Fruit fly (Drosophila melanogaster) whole organism, embryonic: ENCODE data around the gene N.

Experiments used
- Ada2b ChIP-seq: fragments of 200-800 bp; sonication (Bioruptor generic); IDR thresholded peaks from 2 replicates; pipeline ENCODE4 v1.3.6; 2022; ENCODE audit warnings: missing biosample characterization, missing genetic modification characterization
- Atf-2 ChIP-seq: fragments of 200-800 bp; sonication (Bioruptor generic); optimal IDR thresholded peaks from 2 replicates; lab custom pipeline; 2016; ENCODE audit warnings: missing biosample characterization, missing genetic modification characterization
- B-H1 ChIP-seq: fragments of 200-800 bp; sonication (Bioruptor generic); IDR thresholded peaks from 3 replicates; pipeline ENCODE4 v1.3.6; 2022; ENCODE audit warnings: missing biosample characterization, missing genetic modification characterization
- CG10321 ChIP-seq: fragments of 200-800 bp; sonication (Bioruptor generic); IDR thresholded peaks from 2 replicates; pipeline ENCODE4 v1.3.6; 2022; ENCODE audit warnings: missing biosample characterization, missing genetic modification characterization
- CG10979 ChIP-seq: fragments of 200-800 bp; sonication (Bioruptor generic); optimal IDR thresholded peaks from 2 replicates; lab custom pipeline; 2018; ENCODE audit warnings: missing biosample characterization, mild to moderate bottlenecking, missing genetic modification characterization, moderate library complexity
- CG11504 ChIP-seq: fragments of 200-800 bp; sonication (Bioruptor generic); optimal IDR thresholded peaks from 3 replicates; lab custom pipeline; 2019; ENCODE audit warnings: missing biosample characterization, mild to moderate bottlenecking, missing genetic modification characterization, moderate library complexity
- CG14965 ChIP-seq: fragments of 200-800 bp; sonication (Bioruptor generic); optimal IDR thresholded peaks from 2 replicates; lab custom pipeline; 2016; ENCODE audit warnings: missing biosample characterization, missing genetic modification characterization, borderline replicate concordance
- CG15514 ChIP-seq: fragments of 200-800 bp; sonication (Bioruptor generic); optimal IDR thresholded peaks from 3 replicates; lab custom pipeline; 2017; ENCODE audit warnings: missing biosample characterization, missing genetic modification characterization, mild to moderate bottlenecking, moderate library complexity, missing genetic modification reagents
- CG15696 ChIP-seq: fragments of 200-800 bp; sonication (Bioruptor generic); optimal IDR thresholded peaks from 2 replicates; lab custom pipeline; 2019; ENCODE audit warnings: missing biosample characterization, mild to moderate bottlenecking, missing genetic modification characterization, moderate library complexity
- CG17612 ChIP-seq: fragments of 200-800 bp; sonication (Bioruptor generic); IDR thresholded peaks from 2 replicates; pipeline ENCODE4 v1.3.6; 2022; ENCODE audit warnings: missing biosample characterization, missing genetic modification characterization
- CG17912 ChIP-seq: fragments of 200-800 bp; sonication (Bioruptor generic); optimal IDR thresholded peaks from 2 replicates; lab custom pipeline; 2018; ENCODE audit warnings: missing biosample characterization, mild to moderate bottlenecking, missing genetic modification characterization
- CG18599 ChIP-seq: fragments of 200-800 bp; sonication (Bioruptor generic); optimal IDR thresholded peaks from 3 replicates; lab custom pipeline; 2017; ENCODE audit warnings: missing biosample characterization, missing genetic modification characterization, mild to moderate bottlenecking, moderate library complexity, missing genetic modification reagents
- CG2875 ChIP-seq: fragments of 200-800 bp; sonication (Bioruptor generic); optimal IDR thresholded peaks from 2 replicates; lab custom pipeline; 2017; ENCODE audit warnings: missing biosample characterization, mild to moderate bottlenecking, missing genetic modification characterization, missing genetic modification reagents
- CG34224 ChIP-seq: fragments of 200-800 bp; sonication (Bioruptor generic); IDR thresholded peaks from 3 replicates; pipeline ENCODE4 v1.3.6; 2022; ENCODE audit warnings: missing biosample characterization, missing genetic modification characterization; ENCODE audit not compliant: partially characterized antibody
- CG4424 ChIP-seq: fragments of 200-800 bp; sonication (Bioruptor generic); optimal IDR thresholded peaks from 3 replicates; lab custom pipeline; 2016; ENCODE audit warnings: missing biosample characterization, missing genetic modification characterization
- CG6813 ChIP-seq: fragments of 200-800 bp; sonication (Bioruptor generic); optimal IDR thresholded peaks from 2 replicates; lab custom pipeline; 2017; ENCODE audit warnings: missing biosample characterization, missing genetic modification characterization, mild to moderate bottlenecking, moderate library complexity, missing genetic modification reagents
- CG7271 ChIP-seq: fragments of 200-800 bp; sonication (Bioruptor generic); optimal IDR thresholded peaks from 2 replicates; lab custom pipeline; 2018; ENCODE audit warnings: missing biosample characterization, mild to moderate bottlenecking, missing genetic modification characterization, moderate library complexity
- CG7786 ChIP-seq: fragments of 200-800 bp; sonication (Bioruptor generic); optimal IDR thresholded peaks from 2 replicates; lab custom pipeline; 2016; ENCODE audit warnings: missing biosample characterization, missing genetic modification characterization
- CG7963 ChIP-seq: fragments of 200-800 bp; sonication (Bioruptor generic); IDR thresholded peaks from 3 replicates; pipeline ENCODE4 v1.3.6; 2022; ENCODE audit warnings: missing biosample characterization, missing genetic modification characterization; ENCODE audit not compliant: partially characterized antibody
- CG8478 ChIP-seq: fragments of >200 bp; optimal IDR thresholded peaks from 2 replicates; lab custom pipeline; 2018
- CG8924 ChIP-seq: fragments of 200-800 bp; optimal IDR thresholded peaks from 3 replicates; lab custom pipeline; 2019; ENCODE audit warnings: missing biosample characterization, mild to moderate bottlenecking, missing genetic modification characterization, moderate library complexity
- Dip2 ChIP-seq: fragments of 200-800 bp; sonication (Bioruptor generic); IDR thresholded peaks from 2 replicates; pipeline ENCODE4 v1.3.6; 2022; ENCODE audit warnings: missing biosample characterization, missing genetic modification characterization
- Eip74EF ChIP-seq, 2 experiments: fragments of 200-800 bp in 1 of 2; fragments of >200 bp in 1 of 2; sonication (Bioruptor generic) in 1 of 2; optimal IDR thresholded peaks; 2 replicates each; lab custom pipeline; 2017 to 2019; ENCODE audit warnings: missing biosample characterization in 2 of 2, missing genetic modification characterization in 2 of 2, mild to moderate bottlenecking in 1 of 2, moderate library complexity in 1 of 2
- Ets97D ChIP-seq: fragments of 200-800 bp; sonication (Bioruptor generic); optimal IDR thresholded peaks from 3 replicates; lab custom pipeline; 2016; ENCODE audit warnings: missing biosample characterization, missing genetic modification characterization
- Fer2 ChIP-seq: fragments of 200-800 bp; sonication (Bioruptor generic); optimal IDR thresholded peaks from 2 replicates; lab custom pipeline; 2018; ENCODE audit warnings: missing biosample characterization, mild to moderate bottlenecking, missing genetic modification characterization, moderate library complexity
- Fer3 ChIP-seq: fragments of 200-800 bp; sonication (Bioruptor generic); optimal IDR thresholded peaks from 2 replicates; lab custom pipeline; 2018; ENCODE audit warnings: missing biosample characterization, mild to moderate bottlenecking, missing genetic modification characterization, moderate library complexity
- Gsc ChIP-seq: fragments of 200-800 bp; sonication (Bioruptor generic); IDR thresholded peaks from 2 replicates; pipeline ENCODE4 v1.3.6; 2022; ENCODE audit warnings: missing biosample characterization, missing genetic modification characterization
- HHEX ChIP-seq: fragments of 200-800 bp; sonication (Bioruptor generic); optimal IDR thresholded peaks from 3 replicates; lab custom pipeline; 2017; ENCODE audit warnings: missing biosample characterization, mild to moderate bottlenecking, missing genetic modification characterization, missing genetic modification reagents
- NfI ChIP-seq: fragments of 200-800 bp; sonication (Bioruptor generic); optimal IDR thresholded peaks from 3 replicates; lab custom pipeline; 2018; ENCODE audit warnings: missing biosample characterization, mild to moderate bottlenecking, missing genetic modification characterization, moderate library complexity
- Spps ChIP-seq: fragments of 200-800 bp; sonication (Bioruptor generic); optimal IDR thresholded peaks from 2 replicates; lab custom pipeline; 2018; ENCODE audit warnings: missing biosample characterization, mild to moderate bottlenecking, missing genetic modification characterization
- al ChIP-seq: fragments of 200-800 bp; sonication (Bioruptor generic); IDR thresholded peaks from 2 replicates; pipeline ENCODE4 v1.3.6; 2022; ENCODE audit warnings: missing biosample characterization, missing genetic modification characterization
- ato ChIP-seq: fragments of 200-800 bp; sonication (Bioruptor generic); IDR thresholded peaks from 2 replicates; pipeline ENCODE4 v1.3.6; 2022; ENCODE audit warnings: missing biosample characterization, missing genetic modification characterization; ENCODE audit not compliant: partially characterized antibody
- bab2 ChIP-seq: fragments of 200-800 bp; sonication (Bioruptor generic); optimal IDR thresholded peaks from 2 replicates; lab custom pipeline; 2016; ENCODE audit warnings: missing biosample characterization, missing genetic modification characterization
- chif ChIP-seq, 2 experiments: fragments of 200-800 bp; sonication (Bioruptor generic); optimal IDR thresholded peaks; 3 replicates each; lab custom pipeline; 2016; ENCODE audit warnings: missing biosample characterization in 2 of 2, missing genetic modification characterization in 2 of 2
- dan ChIP-seq: fragments of 200-800 bp; sonication (Bioruptor generic); IDR thresholded peaks from 2 replicates; pipeline ENCODE4 v1.3.6; 2022; ENCODE audit warnings: missing biosample characterization, missing genetic modification characterization
- dmrt11E ChIP-seq: fragments of 200-800 bp; sonication (Bioruptor generic); optimal IDR thresholded peaks from 3 replicates; lab custom pipeline; 2018; ENCODE audit warnings: missing biosample characterization, mild to moderate bottlenecking, missing genetic modification characterization, moderate library complexity
- gsb-n ChIP-seq: fragments of 200-800 bp; sonication (Bioruptor generic); optimal IDR thresholded peaks from 3 replicates; lab custom pipeline; 2018; ENCODE audit warnings: missing biosample characterization, mild to moderate bottlenecking, missing genetic modification characterization
- lbe ChIP-seq: fragments of 200-800 bp; sonication (Bioruptor generic); optimal IDR thresholded peaks from 2 replicates; lab custom pipeline; 2016; ENCODE audit warnings: missing biosample characterization, mild to moderate bottlenecking, missing genetic modification characterization
- luna ChIP-seq: fragments of 200-800 bp; sonication (Bioruptor generic); optimal IDR thresholded peaks from 2 replicates; lab custom pipeline; 2016; ENCODE audit warnings: missing biosample characterization, missing genetic modification characterization
- mld ChIP-seq: fragments of 200-800 bp; sonication (Bioruptor generic); IDR thresholded peaks from 3 replicates; pipeline ENCODE4 v1.3.6; 2022; ENCODE audit warnings: missing biosample characterization, missing genetic modification characterization; ENCODE audit not compliant: partially characterized antibody
- nau ChIP-seq: fragments of 200-800 bp; sonication (Bioruptor generic); optimal IDR thresholded peaks from 3 replicates; lab custom pipeline; 2017; ENCODE audit warnings: missing biosample characterization, mild to moderate bottlenecking, missing genetic modification characterization, missing genetic modification reagents
- phol ChIP-seq: fragments of 200-800 bp; sonication (Bioruptor generic); optimal IDR thresholded peaks from 3 replicates; lab custom pipeline; 2018; ENCODE audit warnings: missing biosample characterization, mild to moderate bottlenecking, missing genetic modification characterization, moderate library complexity
- pita ChIP-seq: fragments of 200-800 bp; sonication (Bioruptor generic); optimal IDR thresholded peaks from 2 replicates; lab custom pipeline; 2017; ENCODE audit warnings: missing biosample characterization, mild to moderate bottlenecking, missing genetic modification characterization
- sim ChIP-seq: fragments of 200-800 bp; sonication (Bioruptor generic); IDR thresholded peaks from 2 replicates; pipeline ENCODE4 v1.3.6; 2022; ENCODE audit warnings: missing biosample characterization, missing genetic modification characterization
- sisA ChIP-seq: fragments of 200-800 bp; sonication (Bioruptor generic); IDR thresholded peaks from 2 replicates; pipeline ENCODE4 v1.3.6; 2022; ENCODE audit warnings: missing biosample characterization, missing genetic modification characterization
- tap ChIP-seq: fragments of 200-800 bp; optimal IDR thresholded peaks from 3 replicates; lab custom pipeline; 2019; ENCODE audit warnings: missing biosample characterization, mild to moderate bottlenecking, missing genetic modification characterization, moderate library complexity
- tin ChIP-seq: fragments of 200-800 bp; sonication (Bioruptor generic); optimal IDR thresholded peaks from 3 replicates; lab custom pipeline; 2016; ENCODE audit warnings: missing biosample characterization, missing genetic modification characterization
- vfl ChIP-seq: fragments of 200-800 bp; sonication (Bioruptor generic); optimal IDR thresholded peaks from 2 replicates; lab custom pipeline; 2016; ENCODE audit warnings: missing biosample characterization, missing genetic modification characterization
- vvl ChIP-seq: fragments of 200-800 bp; sonication (Bioruptor generic); IDR thresholded peaks from 2 replicates; pipeline ENCODE4 v1.3.6; 2022; ENCODE audit warnings: missing biosample characterization, missing genetic modification characterization
- wor ChIP-seq: fragments of 200-800 bp; sonication (Bioruptor generic); IDR thresholded peaks from 2 replicates; pipeline ENCODE4 v1.3.6; 2022; ENCODE audit warnings: missing biosample characterization, missing genetic modification characterization
- zen ChIP-seq: fragments of 200-800 bp; sonication (Bioruptor generic); optimal IDR thresholded peaks from 3 replicates; lab custom pipeline; 2018; ENCODE audit warnings: missing biosample characterization, mild to moderate bottlenecking, missing genetic modification characterization, moderate library complexity
- zfh1 ChIP-seq: fragments of 200-800 bp; sonication (Bioruptor generic); IDR thresholded peaks from 3 replicates; pipeline ENCODE4 v1.3.6; 2022; ENCODE audit warnings: missing biosample characterization, missing genetic modification characterization

The N gene

dm6 chrX:3096324-3096723, 38.3 kb upstream of the N start (continued):
- no peak for TF ChIP-seq NfI (GFP tag; lab: Kevin White, UChicago)
- no peak for TF ChIP-seq CG7786 (GFP tag; lab: Kevin White, UChicago)
- TF ChIP-seq phol: peak; percentile 61
- TF ChIP-seq dmrt11E: no peak
- TF ChIP-seq pita (GFP tag; lab: Kevin White, UChicago): no peak
- TF ChIP-seq sisA (GFP tag; lab: Robert Waterston, UW): peak; percentile 60
- TF ChIP-seq HHEX (GFP tag; lab: Kevin White, UChicago): no peak
- TF ChIP-seq CG17612: no peak
- TF ChIP-seq CG8478 (lab: Kevin White, UChicago): no peak
- TF ChIP-seq CG7271 (tag; lab: Kevin White, UChicago): no peak
- no peak for TF ChIP-seq wor
- no peak for TF ChIP-seq Ets97D
- TF ChIP-seq CG6813 (GFP tag; lab: Kevin White, UChicago): no peak
- no peak for TF ChIP-seq Fer3
- TF ChIP-seq luna (GFP tag; lab: Kevin White, UChicago): no peak
- no peak for TF ChIP-seq ato (GFP tag; lab: Robert Waterston, UW)
- peak; percentile 37 for TF ChIP-seq CG4424
- TF ChIP-seq zfh1 (GFP tag; lab: Robert Waterston, UW): no peak
- TF ChIP-seq tin (GFP tag; lab: Kevin White, UChicago): peak; percentile 0
- TF ChIP-seq Eip74EF (GFP tag; optimal IDR thresholded peaks at IDR 0.05; lab: Kevin White, UChicago): peak in 1 of 2 experiments; percentile 22
- TF ChIP-seq zen (tag; lab: Kevin White, UChicago): no peak
- no peak for TF ChIP-seq CG34224 (GFP tag; lab: Robert Waterston, UW)
- TF ChIP-seq nau: no peak
- TF ChIP-seq Gsc: no peak
- TF ChIP-seq vfl (GFP tag; lab: Kevin White, UChicago): no peak
- no peak for TF ChIP-seq gsb-n (tag; lab: Kevin White, UChicago)
- TF ChIP-seq bab2 (GFP tag; lab: Kevin White, UChicago): no peak
- peak; percentile 39; the same call in 1 of the 2 replicates for TF ChIP-seq Ada2b
- peak; percentile 62 for TF ChIP-seq CG11504 (tag; lab: Kevin White, UChicago)
- no peak for TF ChIP-seq mld
- no peak for TF ChIP-seq B-H1 (GFP tag; lab: Robert Waterston, UW)
- TF ChIP-seq sim (GFP tag; lab: Robert Waterston, UW): no peak
- no peak for TF ChIP-seq lbe
- TF ChIP-seq CG10979: peak; percentile 63
- no peak for TF ChIP-seq Fer2
- TF ChIP-seq Atf-2 (GFP tag; lab: Kevin White, UChicago): no peak

dm6 chrX:3097008-3097407, 37.7 kb upstream of the N start:
- TF ChIP-seq CG18599 (GFP tag; lab: Kevin White, UChicago) (peak; percentile 85), tap (peak; percentile 92), CG15514 (GFP tag; lab: Kevin White, UChicago) (peak; percentile 45), dmrt11E (peak; percentile 98), CG15696 (tag; lab: Kevin White, UChicago) (peak; percentile 98), CG8924 (tag; lab: Kevin White, UChicago) (peak; percentile 93), vvl (GFP tag; lab: Robert Waterston, UW) (peak; percentile 97), zen (tag; lab: Kevin White, UChicago) (peak; percentile 90), dan (GFP tag; lab: Robert Waterston, UW) (peak; percentile 88), CG14965 (GFP tag; lab: Kevin White, UChicago) (peak; percentile 73), al (0 out of 2 replicates have a peak, but pooled peaks have one; percentile 19), Dip2 (no peak), CG17912 (GFP tag; lab: Kevin White, UChicago) (peak; percentile 65), CG7963 (GFP tag; lab: Robert Waterston, UW) (no peak), CG10321 (no peak), Spps (tag; lab: Kevin White, UChicago) (peak; percentile 94), CG2875 (GFP tag; lab: Kevin White, UChicago) (peak; percentile 94), chif (GFP tag; optimal IDR thresholded peaks at IDR 0.05; lab: Kevin White, UChicago) (peak; percentile 95 to 98)
